Comparison of ENCODE assay signal across 5 fruit fly cellular contexts in genomic region chr3R:13807330-13807729, dm6.
TF ChIP-seq lines count a peak whose summit lies in the region.

No protein-coding gene starts in this region.

- TF ChIP-seq CTCF in whole organism, embryonic (GFP tag; optimal IDR thresholded peaks at IDR 0.05; lab: Kevin White, UChicago): no peak

TF ChIP-seq in whole organism, 6 proteins besides CTCF, POLR2A, EP300 and RAD21:
- TF ChIP-seq pan (optimal IDR thresholded peaks at IDR 0.05; lab: Kevin White, UChicago) (no peak), CG8478 (optimal IDR thresholded peaks at IDR 0.05; lab: Kevin White, UChicago) (no peak), psq (optimal IDR thresholded peaks at IDR 0.05; lab: Kevin White, UChicago) (no peak), Dll (optimal IDR thresholded peaks at IDR 0.05; lab: Kevin White, UChicago) (no peak), EcR (GFP tag; optimal IDR thresholded peaks at IDR 0.05; lab: Kevin White, UChicago) (peak; percentile 61 to 99)

TF ChIP-seq in whole organism, embryonic, 481 proteins besides CTCF, POLR2A, EP300 and RAD21:
- TF ChIP-seq vfl (GFP tag; optimal IDR thresholded peaks at IDR 0.05; lab: Kevin White, UChicago) (no peak), Hsf (GFP tag; optimal IDR thresholded peaks at IDR 0.05; lab: Kevin White, UChicago) (no peak), p53 (GFP tag; optimal IDR thresholded peaks at IDR 0.05; lab: Kevin White, UChicago) (no peak), Ets65A (GFP tag; lab: Kevin White, UChicago) (peak; percentile 26), crol (GFP tag; IDR thresholded peaks at IDR 0.05; lab: Robert Waterston, UW) (peak; percentile 59), wek (GFP tag; optimal IDR thresholded peaks at IDR 0.05; lab: Kevin White, UChicago) (no peak), CG2875 (GFP tag; optimal IDR thresholded peaks at IDR 0.05; lab: Kevin White, UChicago) (no peak), CG14710 (tag; optimal IDR thresholded peaks at IDR 0.05; lab: Kevin White, UChicago) (no peak), CG7357 (GFP tag; IDR thresholded peaks at IDR 0.05; lab: Robert Waterston, UW) (no peak)

TF ChIP-seq in whole organism, prepupa, 60 proteins besides CTCF, POLR2A, EP300 and RAD21:
- TF ChIP-seq CG1621 (tag; optimal IDR thresholded peaks at IDR 0.05; lab: Kevin White, UChicago): peak; percentile 9
- peak; percentile 49; the same call in 1 of the 3 replicates for TF ChIP-seq eg (GFP tag; IDR thresholded peaks at IDR 0.05; lab: Robert Waterston, UW)
- TF ChIP-seq cyc (GFP tag; optimal IDR thresholded peaks at IDR 0.05; lab: Kevin White, UChicago): no peak
- TF ChIP-seq Gug (GFP tag; IDR thresholded peaks at IDR 0.05; lab: Robert Waterston, UW): no peak
- TF ChIP-seq Lpt (GFP tag; optimal IDR thresholded peaks at IDR 0.05; lab: Kevin White, UChicago): peak; percentile 19
- no peak for TF ChIP-seq achi (GFP tag; optimal IDR thresholded peaks at IDR 0.05; lab: Kevin White, UChicago)
- no peak for TF ChIP-seq Blimp-1 (GFP tag; optimal IDR thresholded peaks at IDR 0.05; lab: Kevin White, UChicago)
- TF ChIP-seq CG15336 (GFP tag; IDR thresholded peaks at IDR 0.05; lab: Robert Waterston, UW): no peak
- TF ChIP-seq fkh (GFP tag; optimal IDR thresholded peaks at IDR 0.05; lab: Kevin White, UChicago): no peak
- TF ChIP-seq svp (GFP tag; lab: Kevin White, UChicago): peak; percentile 16
- TF ChIP-seq Ets96B (tag; optimal IDR thresholded peaks at IDR 0.05; lab: Kevin White, UChicago): no peak
- TF ChIP-seq spab (GFP tag; optimal IDR thresholded peaks at IDR 0.05; lab: Kevin White, UChicago): no peak
- TF ChIP-seq Eip93F (GFP tag; optimal IDR thresholded peaks at IDR 0.05; lab: Kevin White, UChicago): no peak
- TF ChIP-seq pdm3 (GFP tag; optimal IDR thresholded peaks at IDR 0.05; lab: Kevin White, UChicago): no peak
- no peak for TF ChIP-seq CG8119 (GFP tag; IDR thresholded peaks at IDR 0.05; lab: Robert Waterston, UW)
- no peak for TF ChIP-seq ss (GFP tag; optimal IDR thresholded peaks at IDR 0.05; lab: Kevin White, UChicago)
- no peak for TF ChIP-seq vri (GFP tag; optimal IDR thresholded peaks at IDR 0.05; lab: Kevin White, UChicago)
- TF ChIP-seq fd85E (GFP tag; optimal IDR thresholded peaks at IDR 0.05; lab: Kevin White, UChicago): no peak
- TF ChIP-seq CG6854 (GFP tag; optimal IDR thresholded peaks at IDR 0.05; lab: Kevin White, UChicago): no peak
- TF ChIP-seq Sox15 (GFP tag; optimal IDR thresholded peaks at IDR 0.05; lab: Kevin White, UChicago): no peak
- TF ChIP-seq lz (GFP tag; optimal IDR thresholded peaks at IDR 0.05; lab: Kevin White, UChicago): no peak
- no peak for TF ChIP-seq CG10631 (GFP tag; optimal IDR thresholded peaks at IDR 0.05; lab: Kevin White, UChicago)
- no peak for TF ChIP-seq CG11902 (GFP tag; optimal IDR thresholded peaks at IDR 0.05; lab: Kevin White, UChicago)
- TF ChIP-seq dsx (GFP tag; optimal IDR thresholded peaks at IDR 0.05; lab: Kevin White, UChicago; ENCODE audit: poor library complexity, severe bottlenecking): no peak
- TF ChIP-seq CG8319 (GFP tag; optimal IDR thresholded peaks at IDR 0.05; lab: Kevin White, UChicago): no peak
- TF ChIP-seq Sox102F (GFP tag; optimal IDR thresholded peaks at IDR 0.05; lab: Kevin White, UChicago): no peak
TF ChIP-seq in whole organism, prepupa: peak in this region for 4.

TF ChIP-seq in whole organism, pupa, 21 proteins besides CTCF, POLR2A, EP300 and RAD21:
- TF ChIP-seq Pif1A (GFP tag; optimal IDR thresholded peaks at IDR 0.05; lab: Kevin White, UChicago) (no peak), EcR (GFP tag; optimal IDR thresholded peaks at IDR 0.05; lab: Kevin White, UChicago) (peak; percentile 97)
TF ChIP-seq in whole organism, pupa: peak in this region for 1.

TF ChIP-seq in whole organism, wandering third instar larva, 38 proteins besides CTCF, POLR2A, EP300 and RAD21:
- TF ChIP-seq CG9705 (GFP tag; optimal IDR thresholded peaks at IDR 0.05; lab: Kevin White, UChicago): no peak
- TF ChIP-seq Rel (GFP tag; optimal IDR thresholded peaks at IDR 0.05; lab: Kevin White, UChicago): no peak
- TF ChIP-seq Rel (tag; optimal IDR thresholded peaks at IDR 0.05; lab: Kevin White, UChicago): peak; percentile 60
